Worm (Caenorhabditis elegans): ENCODE data around the gene cct-1.

DNA sequence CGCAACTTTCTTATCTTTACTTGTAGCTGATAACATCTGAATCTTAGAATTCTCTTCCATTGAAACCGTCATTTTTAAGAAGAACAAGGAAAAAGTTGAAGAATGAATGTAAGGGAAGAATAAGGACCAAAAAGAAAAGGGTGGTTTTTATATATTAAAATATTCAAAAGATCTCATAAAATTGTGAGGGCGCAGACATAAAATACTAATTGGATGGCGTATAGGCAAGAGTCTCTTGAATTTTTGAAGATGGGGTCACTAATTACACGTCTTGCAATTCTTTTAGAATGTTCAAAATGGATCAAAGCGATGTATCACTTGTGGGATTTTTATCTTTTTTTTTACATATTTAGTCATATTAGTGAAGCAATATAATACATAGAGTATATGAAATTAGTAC is 27.4 kb downstream of the cct-1 start, which contains the start of gene twk-3:
- TF ChIP-seq F10E7.11 (tag; optimal IDR thresholded peaks at IDR 0.05) (no peak), snpc-4 (GFP tag; optimal IDR thresholded peaks at IDR 0.05) (no peak), snpc-4 (tag; optimal IDR thresholded peaks at IDR 0.05) (no peak), cebp-2 (GFP tag; IDR thresholded peaks at IDR 0.05) (no peak), chd-7 (tag; optimal IDR thresholded peaks at IDR 0.05) (no peak), F55B11.4 (tag; optimal IDR thresholded peaks at IDR 0.05; ENCODE audit: borderline replicate concordance, insufficient read depth) (no peak), gei-17 (GFP tag; optimal IDR thresholded peaks at IDR 0.05) (no peak), hmg-1.2 (GFP tag; IDR thresholded peaks at IDR 0.05) (no peak), attf-6 (GFP tag; IDR thresholded peaks at IDR 0.05) (no peak), nfya-1 (tag; optimal IDR thresholded peaks at IDR 0.05; ENCODE audit: borderline replicate concordance, insufficient read depth) (no peak), nhr-27 (tag; optimal IDR thresholded peaks at IDR 0.05) (no peak), cebp-1 (GFP tag; IDR thresholded peaks at IDR 0.05) (no peak), cebp-1 (tag; optimal IDR thresholded peaks at IDR 0.05) (no peak)

Data from whole organism, young adult.